Worm (Caenorhabditis elegans) whole organism, L4 larva: ENCODE measurements around the gene phf-32.
A peak's percentile ranks its signal among the peaks of the same experiment; 100 is the strongest.

Experiments used
- D1046.2 ChIP-seq: fragments of 200-800 bp; sonication (Bioruptor generic); IDR thresholded peaks from 2 replicates; pipeline ENCODE4 v1.3.6; 2022; ENCODE audit warnings: missing genetic modification characterization, missing compliant biosample characterization
- F26F4.8 ChIP-seq: fragments of 200-800 bp; sonication (Bioruptor generic); conservative IDR thresholded peaks from 2 replicates; pipeline ENCODE4 v1.3.6; 2022; ENCODE audit warnings: missing genetic modification characterization, missing compliant biosample characterization
- F44E2.7 ChIP-seq: fragments of 200-800 bp; sonication (Bioruptor generic); IDR thresholded peaks from 2 replicates; pipeline ENCODE4 v2.1.2; 2022; ENCODE audit warnings: missing genetic modification characterization, missing compliant biosample characterization
- T26A8.4 ChIP-seq: fragments of 200-800 bp; sonication (Bioruptor generic); IDR thresholded peaks from 2 replicates; pipeline ENCODE4 v1.3.6; 2022; ENCODE audit warnings: missing genetic modification characterization, missing compliant biosample characterization
- Y105C5A.15 ChIP-seq: fragments of 200-800 bp; sonication (Bioruptor generic); IDR thresholded peaks from 2 replicates; pipeline ENCODE4 v1.3.6; 2022; ENCODE audit warnings: missing genetic modification characterization, missing compliant biosample characterization
- Y5F2A.4 ChIP-seq: fragments of 200-800 bp; sonication (Bioruptor generic); optimal IDR thresholded peaks from 2 replicates; lab custom pipeline; 2018; ENCODE audit warnings: mild to moderate bottlenecking, missing genetic modification characterization, missing compliant biosample characterization
- ama-1 ChIP-seq: fragments of 150-350 bp; optimal IDR thresholded peaks from 2 replicates; lab custom pipeline; 2014; ENCODE audit warnings: inconsistent platforms, mixed read lengths
- ceh-62 ChIP-seq: sonication (generic microtip); optimal IDR thresholded peaks from 2 replicates; lab custom pipeline; 2017; ENCODE audit warnings: missing biosample characterization, missing genetic modification characterization
- daf-12 ChIP-seq: fragments of 150-350 bp; optimal IDR thresholded peaks from 2 replicates; lab custom pipeline; 2014; ENCODE audit warnings: missing biosample characterization, missing genetic modification reagents, missing genetic modification characterization
- daf-16 ChIP-seq, 3 experiments: sonication (generic microtip); optimal IDR thresholded peaks; 2 replicates each; lab custom pipeline; 2016 to 2017; ENCODE audit warnings: missing genetic modification characterization in 3 of 3, missing genetic modification reagents in 3 of 3, mild to moderate bottlenecking in 2 of 3, missing compliant biosample characterization in 2 of 3, missing biosample characterization in 1 of 3, moderate library complexity in 1 of 3
- daf-19 ChIP-seq: fragments of 200-800 bp; sonication (Bioruptor generic); conservative IDR thresholded peaks from 2 replicates; pipeline ENCODE4 v1.3.6; 2022; ENCODE audit warnings: missing genetic modification characterization, missing compliant biosample characterization
- dmd-8 ChIP-seq: fragments of 200-800 bp; sonication (Bioruptor generic); IDR thresholded peaks from 2 replicates; pipeline ENCODE4 v1.3.6; 2022; ENCODE audit warnings: missing genetic modification characterization, missing compliant biosample characterization
- dpl-1 ChIP-seq: fragments of 150-350 bp; optimal IDR thresholded peaks from 2 replicates; lab custom pipeline; 2014; ENCODE audit warnings: missing biosample characterization, missing genetic modification reagents, missing genetic modification characterization
- dve-1 ChIP-seq: sonication (generic microtip); optimal IDR thresholded peaks from 2 replicates; lab custom pipeline; 2017; ENCODE audit warnings: antibody characterized with exemption, mild to moderate bottlenecking, missing genetic modification characterization, missing compliant biosample characterization; ENCODE audit not compliant: insufficient read depth
- fkh-10 ChIP-seq: fragments of 150-350 bp; optimal IDR thresholded peaks from 2 replicates; lab custom pipeline; 2014; ENCODE audit warnings: missing biosample characterization, missing genetic modification reagents, missing genetic modification characterization
- hif-1 ChIP-seq, 2 experiments: sonication (generic microtip); optimal IDR thresholded peaks; 2 replicates each; lab custom pipeline; 2016 to 2017; ENCODE audit warnings: missing compliant biosample characterization in 2 of 2, missing genetic modification characterization in 2 of 2, missing genetic modification reagents in 2 of 2, missing genotype in 2 of 2, mild to moderate bottlenecking in 1 of 2
- hlh-30 ChIP-seq: sonication (generic microtip); optimal IDR thresholded peaks from 2 replicates; lab custom pipeline; 2017; ENCODE audit warnings: antibody characterized with exemption, mild to moderate bottlenecking, missing genetic modification characterization, missing compliant biosample characterization; ENCODE audit not compliant: insufficient read depth
- lim-7 ChIP-seq: fragments of 200-800 bp; sonication (Bioruptor generic); IDR thresholded peaks from 2 replicates; pipeline ENCODE4 v1.3.6; 2022; ENCODE audit warnings: missing genetic modification characterization, missing compliant biosample characterization
- lin-15B ChIP-seq: fragments of 150-350 bp; sonication (generic microtip); optimal IDR thresholded peaks from 3 replicates; lab custom pipeline; 2014; ENCODE audit warnings: missing biosample characterization, missing genetic modification characterization
- madf-5 ChIP-seq, 2 experiments: fragments of 200-800 bp; sonication (Bioruptor generic); IDR thresholded peaks; 2 replicates each; pipeline ENCODE4 v1.3.6; 2022; ENCODE audit warnings: missing compliant biosample characterization in 2 of 2, missing genetic modification characterization in 2 of 2
- madf-9 ChIP-seq: fragments of 200-800 bp; sonication (Bioruptor generic); conservative IDR thresholded peaks from 2 replicates; pipeline ENCODE4 v1.3.6; 2022; ENCODE audit warnings: missing genetic modification reagents, missing genetic modification characterization, missing compliant biosample characterization
- mes-2 ChIP-seq: sonication (generic microtip); optimal IDR thresholded peaks from 2 replicates; lab custom pipeline; 2016; ENCODE audit warnings: missing genotype, mild to moderate bottlenecking, missing genetic modification characterization, missing compliant biosample characterization; ENCODE audit not compliant: poor library complexity, severe bottlenecking
- nhr-102 ChIP-seq: sonication (generic microtip); optimal IDR thresholded peaks from 2 replicates; lab custom pipeline; 2016; ENCODE audit warnings: mild to moderate bottlenecking, missing genetic modification characterization, moderate library complexity, missing compliant biosample characterization
- nhr-28 ChIP-seq: fragments of 150-350 bp; optimal IDR thresholded peaks from 2 replicates; lab custom pipeline; 2014; ENCODE audit warnings: missing biosample characterization, missing genetic modification characterization
- nhr-48 ChIP-seq: sonication (generic microtip); optimal IDR thresholded peaks from 2 replicates; lab custom pipeline; 2016; ENCODE audit warnings: mild to moderate bottlenecking, missing genetic modification characterization, missing compliant biosample characterization
- nhr-6 ChIP-seq: fragments of 150-350 bp; optimal IDR thresholded peaks from 2 replicates; lab custom pipeline; 2014; ENCODE audit warnings: missing biosample characterization, missing genetic modification characterization
- saeg-2 ChIP-seq: fragments of 200-800 bp; sonication (Bioruptor generic); IDR thresholded peaks from 2 replicates; pipeline ENCODE4 v1.3.6; 2022; ENCODE audit warnings: missing genetic modification reagents, missing genetic modification characterization, missing compliant biosample characterization
- sdz-12 ChIP-seq: fragments of 200-800 bp; sonication (Bioruptor generic); optimal IDR thresholded peaks from 2 replicates; lab custom pipeline; 2018; ENCODE audit warnings: mild to moderate bottlenecking, missing genetic modification characterization, missing compliant biosample characterization
- set-16 ChIP-seq: fragments of 200-800 bp; sonication (Bioruptor generic); IDR thresholded peaks from 2 replicates; pipeline ENCODE4 v1.3.6; 2022; ENCODE audit warnings: missing genetic modification reagents, missing genetic modification characterization, missing compliant biosample characterization
- snpc-1.2 ChIP-seq: fragments of 200-800 bp; sonication (Bioruptor generic); IDR thresholded peaks from 2 replicates; pipeline ENCODE4 v1.3.6; 2022; ENCODE audit warnings: missing genetic modification reagents, missing genetic modification characterization, missing compliant biosample characterization
- snpc-4 ChIP-seq: fragments of 150-350 bp; optimal IDR thresholded peaks from 2 replicates; lab custom pipeline; 2014; ENCODE audit warnings: missing biosample characterization, missing genetic modification characterization
- spr-1 ChIP-seq: sonication (generic microtip); optimal IDR thresholded peaks from 2 replicates; lab custom pipeline; 2016; ENCODE audit warnings: mild to moderate bottlenecking, missing genetic modification characterization, missing compliant biosample characterization
- spr-3 ChIP-seq: fragments of 200-800 bp; sonication (Bioruptor generic); optimal IDR thresholded peaks from 2 replicates; lab custom pipeline; 2018; ENCODE audit warnings: mild to moderate bottlenecking, missing genetic modification characterization, missing compliant biosample characterization
- tag-97 ChIP-seq: fragments of 200-800 bp; sonication (Bioruptor generic); IDR thresholded peaks from 2 replicates; pipeline ENCODE4 v1.3.6; 2022; ENCODE audit warnings: missing genetic modification characterization, missing compliant biosample characterization
- vab-7 ChIP-seq: fragments of 200-800 bp; sonication (Bioruptor generic); IDR thresholded peaks from 2 replicates; pipeline ENCODE4 v1.3.6; 2022; ENCODE audit warnings: missing genetic modification reagents, missing genetic modification characterization, missing compliant biosample characterization

Gene phf-32

ce11 chrX:12306565-12306964, at the start of gene phf-32:
TSS of gene phf-32 (plus strand) at chrX:12306865.
- no peak for TF ChIP-seq nhr-28
- no peak for TF ChIP-seq dpl-1 (GFP tag; lab: Kevin White, UChicago)
- TF ChIP-seq lim-7 (GFP tag; lab: Robert Waterston, UW): no peak
- no peak for TF ChIP-seq ama-1 (lab: Kevin White, UChicago)
- TF ChIP-seq dve-1 (tag; lab: Kevin White, UChicago): no peak

- TF ChIP-seq vab-7 (no peak), saeg-2 (no peak), set-16 (GFP tag; lab: Robert Waterston, UW) (peak; percentile 93), snpc-1.2 (GFP tag; lab: Robert Waterston, UW) (no peak), Y105C5A.15 (GFP tag; lab: Robert Waterston, UW) (no peak), F26F4.8 (GFP tag; lab: Robert Waterston, UW) (no peak), dmd-8 (GFP tag; lab: Robert Waterston, UW) (0 out of 2 replicates have a peak, but pooled peaks have one; percentile 37), madf-5 (GFP tag; IDR thresholded peaks at IDR 0.05; lab: Robert Waterston, UW) (no peak), spr-1 (tag; lab: Kevin White, UChicago) (no peak), dpl-1 (GFP tag; lab: Kevin White, UChicago) (no peak), snpc-4 (no peak), T26A8.4 (no peak), daf-12 (no peak)
Observed at ce11 chrX:12260381-12260931, 46.2 kb upstream of the phf-32 start, which contains the start of gene E01G6.1. TSS of gene E01G6.1 (plus strand) at chrX:12260881.

- TF ChIP-seq nhr-48 (tag; lab: Kevin White, UChicago): no peak
- TF ChIP-seq daf-12: no peak
- no peak for TF ChIP-seq daf-19 (GFP tag; lab: Robert Waterston, UW)
- no peak for TF ChIP-seq nhr-102
- no peak for TF ChIP-seq hif-1 (tag; optimal IDR thresholded peaks at IDR 0.05; lab: Kevin White, UChicago)
- no peak for TF ChIP-seq Y5F2A.4 (GFP tag; lab: Kevin White, UChicago)
- TF ChIP-seq mes-2: no peak
- TF ChIP-seq dmd-8 (GFP tag; lab: Robert Waterston, UW): no peak
- TF ChIP-seq hlh-30 (tag; lab: Kevin White, UChicago): no peak
- TF ChIP-seq tag-97: no peak
- no peak for TF ChIP-seq madf-9 (GFP tag; lab: Robert Waterston, UW)
Observed at ce11 chrX:12270841-12271240, 35.8 kb upstream of the phf-32 start, which contains the start of gene otpl-8. TSS of gene otpl-8 (minus strand) at chrX:12270941.

ce11 chrX:12273870-12274269, 32.8 kb upstream of the phf-32 start, which contains the start of gene H19J13.2:
TSS of gene H19J13.2 (minus strand) at chrX:12273970.
- TF ChIP-seq ceh-62 (tag; lab: Kevin White, UChicago): no peak
- TF ChIP-seq spr-3 (GFP tag; lab: Kevin White, UChicago): no peak
- no peak for TF ChIP-seq D1046.2 (GFP tag; lab: Robert Waterston, UW)
- TF ChIP-seq lin-15B (tag; lab: Kevin White, UChicago): no peak
- no peak for TF ChIP-seq fkh-10 (GFP tag; lab: Kevin White, UChicago)

ce11 chrX:12275577-12275976, 31.1 kb upstream of the phf-32 start, which contains the start of gene C04B4.6:
TSS of gene C04B4.6 (minus strand) at chrX:12275677.
- no peak for TF ChIP-seq F44E2.7
- TF ChIP-seq vab-7: no peak
- no peak for TF ChIP-seq nhr-6
- no peak for TF ChIP-seq dve-1 (tag; lab: Kevin White, UChicago)
- TF ChIP-seq sdz-12: no peak
- TF ChIP-seq daf-16 (GFP tag; optimal IDR thresholded peaks at IDR 0.05; lab: Kevin White, UChicago): no peak
- TF ChIP-seq daf-16 (tag; optimal IDR thresholded peaks at IDR 0.05; lab: Kevin White, UChicago): no peak
